Worm (Caenorhabditis elegans) whole organism, L3 larva: Measurements from ENCODE around the gene T12D8.5.

Source experiments
- R02D3.7 ChIP-seq: fragments of 150-350 bp; optimal IDR thresholded peaks from 2 replicates; lab custom pipeline; 2014; ENCODE audit warnings: missing biosample characterization, missing genetic modification characterization
- ZK546.5 ChIP-seq: sonication (generic microtip); optimal IDR thresholded peaks from 2 replicates; lab custom pipeline; 2017; ENCODE audit warnings: missing biosample characterization, missing genetic modification characterization
- ama-1 ChIP-seq: fragments of 150-350 bp; optimal IDR thresholded peaks from 2 replicates; lab custom pipeline; 2018
- ceh-16 ChIP-seq: sonication (generic microtip); optimal IDR thresholded peaks from 2 replicates; lab custom pipeline; 2017; ENCODE audit warnings: missing biosample characterization, missing genetic modification characterization
- ceh-28 ChIP-seq: fragments of 150-350 bp; optimal IDR thresholded peaks from 2 replicates; lab custom pipeline; 2014; ENCODE audit warnings: missing biosample characterization, missing genetic modification reagents, missing genetic modification characterization
- ceh-82 ChIP-seq: fragments of 150-350 bp; optimal IDR thresholded peaks from 2 replicates; lab custom pipeline; 2014; ENCODE audit warnings: missing biosample characterization, missing genetic modification characterization
- ceh-9 ChIP-seq: sonication (generic microtip); optimal IDR thresholded peaks from 2 replicates; lab custom pipeline; 2018; ENCODE audit warnings: missing biosample characterization, missing genetic modification characterization
- daf-12 ChIP-seq: fragments of 150-350 bp; optimal IDR thresholded peaks from 2 replicates; lab custom pipeline; 2014; ENCODE audit warnings: missing biosample characterization, missing genetic modification reagents, missing genetic modification characterization
- egl-27 ChIP-seq: sonication (generic microtip); optimal IDR thresholded peaks from 4 replicates; lab custom pipeline; 2017; ENCODE audit warnings: missing biosample characterization, missing genetic modification reagents, missing genetic modification characterization
- egl-5 ChIP-seq: fragments of 150-350 bp; optimal IDR thresholded peaks from 2 replicates; lab custom pipeline; 2017; ENCODE audit warnings: missing biosample characterization, missing genetic modification reagents, missing genetic modification characterization, inconsistent platforms
- elt-1 ChIP-seq: fragments of 150-350 bp; optimal IDR thresholded peaks from 2 replicates; lab custom pipeline; 2014; ENCODE audit warnings: missing biosample characterization, missing genetic modification characterization
- elt-3 ChIP-seq, 3 experiments: fragments of 150-350 bp in 1 of 3; sonication (generic microtip) in 2 of 3; optimal IDR thresholded peaks; 2 replicates in 2 of 3; 4 replicates in 1 of 3; lab custom pipeline; 2014 to 2017; ENCODE audit warnings: missing biosample characterization in 3 of 3, missing genetic modification characterization in 3 of 3
- fkh-10 ChIP-seq: sonication (generic microtip); optimal IDR thresholded peaks from 2 replicates; lab custom pipeline; 2017; ENCODE audit warnings: missing biosample characterization, missing genetic modification reagents, missing genetic modification characterization
- fos-1 ChIP-seq: fragments of 150-350 bp; optimal IDR thresholded peaks from 2 replicates; lab custom pipeline; 2014; ENCODE audit warnings: missing biosample characterization, missing genetic modification characterization
- hmg-11 ChIP-seq: sonication (generic microtip); optimal IDR thresholded peaks from 2 replicates; lab custom pipeline; 2016; ENCODE audit warnings: missing genetic modification characterization, missing compliant biosample characterization
- jun-1 ChIP-seq: fragments of 150-350 bp; optimal IDR thresholded peaks from 2 replicates; lab custom pipeline; 2014; ENCODE audit warnings: missing biosample characterization, missing genetic modification reagents, missing genetic modification characterization
- lin-15B ChIP-seq: fragments of 150-350 bp; optimal IDR thresholded peaks from 2 replicates; lab custom pipeline; 2014; ENCODE audit warnings: missing biosample characterization, missing genetic modification characterization
- lin-39 ChIP-seq: fragments of 150-350 bp; optimal IDR thresholded peaks from 2 replicates; lab custom pipeline; 2018; ENCODE audit warnings: missing biosample characterization, missing genetic modification reagents, missing genetic modification characterization
- mml-1 ChIP-seq: fragments of 150-350 bp; sonication (generic microtip); optimal IDR thresholded peaks from 3 replicates; lab custom pipeline; 2014; ENCODE audit warnings: missing biosample characterization, missing genetic modification characterization
- nfya-1 ChIP-seq: sonication (generic microtip); optimal IDR thresholded peaks from 2 replicates; lab custom pipeline; 2017; ENCODE audit warnings: missing genetic modification characterization, mild to moderate bottlenecking, missing compliant biosample characterization, antibody characterized with exemption, moderate library complexity; ENCODE audit not compliant: insufficient read depth
- nhr-11 ChIP-seq: fragments of 150-350 bp; optimal IDR thresholded peaks from 2 replicates; lab custom pipeline; 2014; ENCODE audit warnings: missing biosample characterization, missing genetic modification characterization
- nhr-23 ChIP-seq: fragments of 150-350 bp; optimal IDR thresholded peaks from 2 replicates; lab custom pipeline; 2014; ENCODE audit warnings: missing biosample characterization, missing genetic modification reagents, missing genetic modification characterization
- nhr-237 ChIP-seq: fragments of 150-350 bp; optimal IDR thresholded peaks from 2 replicates; lab custom pipeline; 2014; ENCODE audit warnings: missing biosample characterization, missing genetic modification characterization
- nhr-25 ChIP-seq: sonication (generic microtip); optimal IDR thresholded peaks from 2 replicates; lab custom pipeline; 2017; ENCODE audit warnings: missing biosample characterization, missing genetic modification characterization
- nhr-28 ChIP-seq: fragments of 150-350 bp; optimal IDR thresholded peaks from 2 replicates; lab custom pipeline; 2014; ENCODE audit warnings: missing biosample characterization, missing genetic modification characterization
- nhr-43 ChIP-seq: sonication (generic microtip); optimal IDR thresholded peaks from 2 replicates; lab custom pipeline; 2016; ENCODE audit warnings: mild to moderate bottlenecking, missing genetic modification characterization, missing compliant biosample characterization; ENCODE audit not compliant: poor library complexity, severe bottlenecking
- nhr-67 ChIP-seq: fragments of 150-350 bp; optimal IDR thresholded peaks from 2 replicates; lab custom pipeline; 2014; ENCODE audit warnings: missing biosample characterization, missing genetic modification characterization
- nhr-76 ChIP-seq: fragments of 150-350 bp; sonication (generic microtip); optimal IDR thresholded peaks from 5 replicates; lab custom pipeline; 2014; ENCODE audit warnings: missing biosample characterization, missing genetic modification characterization
- nhr-77 ChIP-seq: fragments of 150-350 bp; optimal IDR thresholded peaks from 2 replicates; lab custom pipeline; 2014; ENCODE audit warnings: missing biosample characterization, missing genetic modification characterization
- pqm-1 ChIP-seq: fragments of 150-350 bp; optimal IDR thresholded peaks from 2 replicates; lab custom pipeline; 2017; ENCODE audit warnings: missing biosample characterization, missing genetic modification characterization, inconsistent platforms
- sea-2 ChIP-seq: fragments of 150-350 bp; sonication (generic microtip); optimal IDR thresholded peaks from 4 replicates; lab custom pipeline; 2014; ENCODE audit warnings: missing biosample characterization, missing genetic modification reagents, missing genetic modification characterization
- skn-1 ChIP-seq: fragments of 150-350 bp; optimal IDR thresholded peaks from 2 replicates; lab custom pipeline; 2014; ENCODE audit warnings: missing biosample characterization, missing genetic modification characterization
- snpc-4 ChIP-seq: fragments of 150-350 bp; optimal IDR thresholded peaks from 2 replicates; lab custom pipeline; 2014; ENCODE audit warnings: missing biosample characterization, missing genetic modification characterization
- tbx-2 ChIP-seq: sonication (generic microtip); optimal IDR thresholded peaks from 2 replicates; lab custom pipeline; 2016; ENCODE audit warnings: mild to moderate bottlenecking, missing genetic modification characterization, missing compliant biosample characterization
- unc-39 ChIP-seq: sonication (generic microtip); optimal IDR thresholded peaks from 4 replicates; lab custom pipeline; 2017; ENCODE audit warnings: missing biosample characterization, missing genetic modification characterization
- unc-62 ChIP-seq: fragments of 150-350 bp; sonication (generic microtip); optimal IDR thresholded peaks from 4 replicates; lab custom pipeline; 2014; ENCODE audit warnings: missing biosample characterization, missing genetic modification reagents, missing genetic modification characterization
- zag-1 ChIP-seq: fragments of 150-350 bp; optimal IDR thresholded peaks from 2 replicates; lab custom pipeline; 2014; ENCODE audit warnings: missing biosample characterization, missing genetic modification characterization
- ztf-11 ChIP-seq: fragments of 150-350 bp; optimal IDR thresholded peaks from 2 replicates; lab custom pipeline; 2014; ENCODE audit warnings: missing biosample characterization, missing genetic modification characterization
- ztf-4 ChIP-seq: fragments of 150-350 bp; optimal IDR thresholded peaks from 2 replicates; lab custom pipeline; 2014; ENCODE audit warnings: missing biosample characterization, missing genetic modification characterization

The T12D8.5 gene

ce11 chrIII:13640003-13640499 lies 13.5 kb upstream of the T12D8.5 start:
- TF ChIP-seq nhr-23 (tag; lab: Kevin White, UChicago) (no peak), elt-1 (tag; lab: Kevin White, UChicago) (no peak), jun-1 (tag; lab: Kevin White, UChicago) (no peak), ceh-16 (tag; lab: Kevin White, UChicago) (no peak), lin-15B (tag; lab: Kevin White, UChicago) (no peak), nhr-28 (tag; lab: Kevin White, UChicago) (no peak), nhr-67 (tag; lab: Kevin White, UChicago) (no peak), egl-27 (no peak), ZK546.5 (no peak), R02D3.7 (tag; lab: Kevin White, UChicago) (no peak), elt-3 (tag; optimal IDR thresholded peaks at IDR 0.05; lab: Kevin White, UChicago) (no peak), fos-1 (tag; lab: Kevin White, UChicago) (no peak), nhr-43 (tag; lab: Kevin White, UChicago) (no peak), nhr-77 (tag; lab: Kevin White, UChicago) (no peak), ceh-9 (tag; lab: Kevin White, UChicago) (no peak), egl-5 (no peak), nhr-25 (tag; lab: Kevin White, UChicago) (no peak)

DNA sequence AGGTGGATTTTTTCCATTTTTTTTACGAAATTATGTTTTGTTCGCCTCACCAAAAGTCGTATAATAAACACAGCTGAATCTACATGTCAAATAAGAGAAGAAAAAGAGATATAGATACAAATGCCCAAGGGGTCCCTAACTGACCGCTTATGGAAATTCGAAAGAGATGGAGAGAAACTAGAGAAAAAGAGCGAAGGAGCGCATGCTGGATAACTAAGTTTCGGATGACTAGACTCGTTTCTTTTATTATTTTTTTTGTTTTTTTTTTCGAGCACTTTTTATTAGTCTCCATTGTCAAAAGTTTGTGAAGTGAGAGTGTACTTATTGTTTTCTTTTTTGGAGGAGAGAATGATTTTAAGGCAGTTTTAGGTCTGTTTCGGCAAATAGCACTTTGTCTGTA lies 11.1 kb upstream of the T12D8.5 start:
- TF ChIP-seq nfya-1 (peak; percentile 44), ceh-16 (tag; lab: Kevin White, UChicago) (no peak), fkh-10 (GFP tag; lab: Kevin White, UChicago) (peak; percentile 62)

- TF ChIP-seq skn-1, result no peak
- no peak for TF ChIP-seq nhr-11 (tag; lab: Kevin White, UChicago)
- peak; percentile 66 for TF ChIP-seq snpc-4
- TF ChIP-seq nhr-67 (tag; lab: Kevin White, UChicago), result no peak
- no peak for TF ChIP-seq elt-3 (tag; optimal IDR thresholded peaks at IDR 0.05; lab: Kevin White, UChicago)
- TF ChIP-seq ceh-9 (tag; lab: Kevin White, UChicago), result no peak
- TF ChIP-seq fkh-10 (GFP tag; lab: Kevin White, UChicago), result peak; percentile 61
- TF ChIP-seq fos-1 (tag; lab: Kevin White, UChicago), result no peak
- TF ChIP-seq unc-39, result no peak
- peak; percentile 32 for TF ChIP-seq nfya-1
- TF ChIP-seq egl-5, result no peak
- TF ChIP-seq ama-1 (lab: Kevin White, UChicago), result no peak
- TF ChIP-seq nhr-76 (tag; lab: Kevin White, UChicago), result no peak
- no peak for TF ChIP-seq ztf-4 (tag; lab: Kevin White, UChicago)
- TF ChIP-seq zag-1 (tag; lab: Kevin White, UChicago), result no peak
- no peak for TF ChIP-seq sea-2 (GFP tag; lab: Kevin White, UChicago)
- TF ChIP-seq ZK546.5, result no peak
- TF ChIP-seq unc-62 (GFP tag; lab: Kevin White, UChicago), result peak; percentile 31
- no peak for TF ChIP-seq nhr-237 (tag; lab: Kevin White, UChicago)
- TF ChIP-seq mml-1, result no peak
- no peak for TF ChIP-seq pqm-1 (tag; lab: Kevin White, UChicago)
- no peak for TF ChIP-seq ceh-28 (tag; lab: Kevin White, UChicago)
- TF ChIP-seq tbx-2 (tag; lab: Kevin White, UChicago), result no peak
- TF ChIP-seq nhr-43 (tag; lab: Kevin White, UChicago), result no peak
- no peak for TF ChIP-seq nhr-23 (tag; lab: Kevin White, UChicago)
- no peak for TF ChIP-seq hmg-11
- peak; percentile 7 for TF ChIP-seq lin-39 (tag; lab: Kevin White, UChicago)
- TF ChIP-seq, all 47 proteins: peak for 5
These were observed 9.3 kb upstream of the T12D8.5 start for ce11 chrIII:13635730-13636360.

- TF ChIP-seq nhr-237 (tag; lab: Kevin White, UChicago) (no peak), nhr-11 (tag; lab: Kevin White, UChicago) (no peak), elt-1 (tag; lab: Kevin White, UChicago) (peak; percentile 29), ZK546.5 (no peak), nhr-25 (tag; lab: Kevin White, UChicago) (no peak), sea-2 (GFP tag; lab: Kevin White, UChicago) (no peak), ama-1 (lab: Kevin White, UChicago) (no peak), nhr-77 (tag; lab: Kevin White, UChicago) (no peak), elt-3 (tag; optimal IDR thresholded peaks at IDR 0.05; lab: Kevin White, UChicago) (no peak), nhr-43 (tag; lab: Kevin White, UChicago) (no peak), lin-39 (tag; lab: Kevin White, UChicago) (peak; percentile 18), skn-1 (no peak), hmg-11 (no peak), ceh-82 (tag; lab: Kevin White, UChicago) (no peak), egl-5 (peak; percentile 11), daf-12 (tag; lab: Kevin White, UChicago) (no peak), R02D3.7 (tag; lab: Kevin White, UChicago) (no peak), ztf-11 (tag; lab: Kevin White, UChicago) (no peak), unc-62 (GFP tag; lab: Kevin White, UChicago) (no peak)
These were observed 8.6 kb upstream of the T12D8.5 start for ce11 chrIII:13635235-13635634.
